Worm (Caenorhabditis elegans): ENCODE measurements around the gene rgs-1.

DNA sequence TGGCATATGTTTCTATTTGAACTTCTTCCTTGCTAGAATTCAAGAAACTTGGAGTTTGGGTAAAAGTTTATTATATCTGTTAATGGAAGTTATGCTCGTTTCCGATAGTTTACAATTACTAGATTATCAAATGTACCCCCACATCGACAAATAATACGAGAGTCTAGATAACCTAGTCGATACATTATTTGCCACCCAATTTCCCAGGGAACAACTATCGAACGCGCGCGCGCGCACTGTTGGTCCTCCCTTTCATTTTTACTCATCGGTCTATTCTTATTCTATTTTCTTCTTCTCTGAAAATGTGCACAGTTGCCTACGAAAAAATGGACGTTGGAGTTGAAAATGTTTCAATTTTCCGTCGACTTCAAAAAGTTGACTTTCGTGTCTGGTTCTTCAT is 44.2 kb upstream of the rgs-1 start, which contains the start of gene T16G12.13:
- TF ChIP-seq ztf-11 (tag; optimal IDR thresholded peaks at IDR 0.05) = no peak
- no peak for TF ChIP-seq nhr-76 (tag; optimal IDR thresholded peaks at IDR 0.05)
- no peak for TF ChIP-seq cnd-1 (tag; optimal IDR thresholded peaks at IDR 0.05)
- no peak for TF ChIP-seq unc-62 (GFP tag; optimal IDR thresholded peaks at IDR 0.05)
- no peak for TF ChIP-seq bed-3 (GFP tag; optimal IDR thresholded peaks at IDR 0.05)
- no peak for TF ChIP-seq elt-1 (tag; optimal IDR thresholded peaks at IDR 0.05; ENCODE audit: borderline replicate concordance, insufficient read depth)
- TF ChIP-seq ces-1 (GFP tag; optimal IDR thresholded peaks at IDR 0.05) = no peak
- TF ChIP-seq snpc-4 (tag; optimal IDR thresholded peaks at IDR 0.05) = no peak
- TF ChIP-seq sptf-1 (tag; optimal IDR thresholded peaks at IDR 0.05) = no peak
- no peak for TF ChIP-seq lin-13 (tag; optimal IDR thresholded peaks at IDR 0.05)
